Worm (Caenorhabditis elegans): ENCODE results near the gene C06G4.4.

The C06G4.4 gene

ce11 chrIII:7986585-7987171, 9.1 kb upstream of the C06G4.4 start, which contains the start of gene hrpk-2:
Gene hrpk-2, plus strand, starts transcription at chrIII:7987121.
- TF ChIP-seq nhr-237 (tag; optimal IDR thresholded peaks at IDR 0.05) (no peak), ces-1 (GFP tag; optimal IDR thresholded peaks at IDR 0.05) (no peak), vab-7 (GFP tag; IDR thresholded peaks at IDR 0.05) (no peak), php-3 (GFP tag; IDR thresholded peaks at IDR 0.05) (no peak), lin-1 (GFP tag; IDR thresholded peaks at IDR 0.05) (no peak), madf-9 (GFP tag; conservative IDR thresholded peaks at IDR 0.05) (no peak), ceh-44 (GFP tag; IDR thresholded peaks at IDR 0.05) (no peak), dpl-1 (GFP tag; optimal IDR thresholded peaks at IDR 0.05) (no peak), tag-97 (GFP tag; IDR thresholded peaks at IDR 0.05) (no peak), nhr-42 (GFP tag; IDR thresholded peaks at IDR 0.05) (no peak), ama-1 (optimal IDR thresholded peaks at IDR 0.05) (no peak), daf-16 (GFP tag; optimal IDR thresholded peaks at IDR 0.05) (no peak), daf-16 (tag; optimal IDR thresholded peaks at IDR 0.05) (no peak), Y75B8A.6 (GFP tag; IDR thresholded peaks at IDR 0.05) (no peak), jun-1 (tag; optimal IDR thresholded peaks at IDR 0.05) (no peak), mxl-3 (GFP tag; optimal IDR thresholded peaks at IDR 0.05) (no peak), mdl-1 (tag; optimal IDR thresholded peaks at IDR 0.05) (no peak), dmd-6 (GFP tag; IDR thresholded peaks at IDR 0.05) (no peak), dmd-9 (GFP tag; IDR thresholded peaks at IDR 0.05) (no peak), nhr-77 (tag; optimal IDR thresholded peaks at IDR 0.05) (no peak)

ce11 chrIII:7981938-7982337, 4.3 kb upstream of the C06G4.4 start:
- TF ChIP-seq aha-1 (tag): peak; percentile 11
- TF ChIP-seq unc-62 (GFP tag; optimal IDR thresholded peaks at IDR 0.05 in 1 of 2): no peak
- no peak for TF ChIP-seq unc-62 (tag; optimal IDR thresholded peaks at IDR 0.05)
- no peak for TF ChIP-seq hmg-1.1 (GFP tag; IDR thresholded peaks at IDR 0.05)
- peak; percentile 64 for TF ChIP-seq set-16 (GFP tag; IDR thresholded peaks at IDR 0.05)
- no peak for TF ChIP-seq jun-1 (tag; optimal IDR thresholded peaks at IDR 0.05)
- TF ChIP-seq D1046.2 (GFP tag; IDR thresholded peaks at IDR 0.05): peak; percentile 57; the same call in 1 of the 2 replicates
- TF ChIP-seq nhr-237 (tag; optimal IDR thresholded peaks at IDR 0.05): no peak
- TF ChIP-seq snpc-1.2 (GFP tag; IDR thresholded peaks at IDR 0.05): 0 out of 2 replicates have a peak, but pooled peaks have one; percentile 8

DNA sequence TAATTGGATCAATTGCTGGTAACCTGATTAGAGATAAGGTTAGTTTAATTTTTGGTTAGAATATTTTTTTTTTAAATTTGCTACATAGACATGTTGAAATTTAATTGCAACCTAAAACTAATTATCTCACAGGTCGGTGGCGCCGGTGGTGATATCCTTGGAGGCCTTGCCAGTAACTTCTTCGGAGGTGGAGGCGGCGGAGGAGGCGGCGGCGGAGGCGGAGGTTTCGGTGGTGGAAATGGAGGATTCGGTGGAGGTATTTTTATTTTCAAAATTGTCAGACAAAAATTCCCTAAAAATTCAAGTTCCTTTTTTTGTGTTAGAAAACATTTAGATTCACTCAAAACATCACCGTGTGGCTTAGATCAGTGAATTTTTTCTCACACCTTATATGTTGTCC, 3.6 kb upstream of the C06G4.4 start:
- no peak for TF ChIP-seq hlh-30 (tag; optimal IDR thresholded peaks at IDR 0.05; ENCODE audit: insufficient read depth)
- TF ChIP-seq gei-8 (GFP tag; optimal IDR thresholded peaks at IDR 0.05): no peak
- no peak for TF ChIP-seq php-3 (GFP tag; IDR thresholded peaks at IDR 0.05)
- no peak for TF ChIP-seq hlh-11 (tag; optimal IDR thresholded peaks at IDR 0.05)
- peak; percentile 66 for TF ChIP-seq set-16 (GFP tag; IDR thresholded peaks at IDR 0.05)
- no peak for TF ChIP-seq lin-13 (GFP tag; optimal IDR thresholded peaks at IDR 0.05)
- no peak for TF ChIP-seq zip-2 (tag; optimal IDR thresholded peaks at IDR 0.05)

DNA sequence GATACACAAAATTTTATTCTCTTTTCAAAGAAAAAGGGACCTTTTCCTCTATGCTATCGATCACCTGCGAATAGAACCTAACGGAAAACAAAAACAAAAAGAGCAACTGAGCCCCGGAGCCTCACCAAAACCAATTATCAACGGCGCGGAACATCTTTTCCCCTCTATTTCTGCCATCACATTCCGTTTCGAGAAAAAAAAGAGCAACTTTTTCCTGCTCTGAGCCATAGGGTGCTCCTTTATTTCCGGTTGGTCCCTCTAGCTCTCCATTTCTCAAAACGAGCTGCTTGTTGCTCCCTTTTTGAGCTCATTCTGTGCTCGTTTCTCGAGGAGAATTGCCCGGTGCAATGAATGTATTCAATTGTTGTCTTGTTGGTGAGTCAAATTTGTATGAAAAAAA, 2.0 kb upstream of the C06G4.4 start, which contains the start of gene clp-1:
clp-1 (plus strand) TSS at position 301 of the 400 bp plus-strand sequence.
- TF ChIP-seq egl-43 (GFP tag; IDR thresholded peaks at IDR 0.05) (0 out of 2 replicates have a peak, but pooled peaks have one; percentile 16), duxl-1 (tag; optimal IDR thresholded peaks at IDR 0.05; ENCODE audit: poor library complexity) (no peak), ZK546.5 (tag; optimal IDR thresholded peaks at IDR 0.05) (no peak)

ce11 chrIII:7978723-7979122, 1.1 kb upstream of the C06G4.4 start:
- TF ChIP-seq nhr-76 (tag; optimal IDR thresholded peaks at IDR 0.05) (no peak), hlh-11 (tag; optimal IDR thresholded peaks at IDR 0.05) (peak; percentile 75), mep-1 (tag; optimal IDR thresholded peaks at IDR 0.05) (peak; percentile 46), aha-1 (tag) (peak; percentile 67), nhr-111 (GFP tag; optimal IDR thresholded peaks at IDR 0.05) (no peak), nhr-42 (GFP tag; IDR thresholded peaks at IDR 0.05) (no peak), php-3 (GFP tag; IDR thresholded peaks at IDR 0.05) (peak; percentile 51; the same call in 1 of the 2 replicates), zfp-2 (tag; optimal IDR thresholded peaks at IDR 0.05) (no peak), lin-38 (GFP tag; IDR thresholded peaks at IDR 0.05) (no peak), dve-1 (tag; optimal IDR thresholded peaks at IDR 0.05; ENCODE audit: insufficient read depth) (peak; percentile 62), mes-2 (tag; optimal IDR thresholded peaks at IDR 0.05; ENCODE audit: poor library complexity, severe bottlenecking) (peak; percentile 26), ztf-11 (tag; optimal IDR thresholded peaks at IDR 0.05) (no peak), F37D6.2 (tag; optimal IDR thresholded peaks at IDR 0.05) (no peak), daf-16 (GFP tag; optimal IDR thresholded peaks at IDR 0.05) (peak in 1 of 2 experiments; percentile 23), daf-16 (tag; optimal IDR thresholded peaks at IDR 0.05) (peak; percentile 92), dmd-8 (GFP tag; IDR thresholded peaks at IDR 0.05) (no peak)

All from whole organism, L4 larva.